Worm (Caenorhabditis elegans): ENCODE results near the gene acbp-3.

The acbp-3 gene

DNA sequence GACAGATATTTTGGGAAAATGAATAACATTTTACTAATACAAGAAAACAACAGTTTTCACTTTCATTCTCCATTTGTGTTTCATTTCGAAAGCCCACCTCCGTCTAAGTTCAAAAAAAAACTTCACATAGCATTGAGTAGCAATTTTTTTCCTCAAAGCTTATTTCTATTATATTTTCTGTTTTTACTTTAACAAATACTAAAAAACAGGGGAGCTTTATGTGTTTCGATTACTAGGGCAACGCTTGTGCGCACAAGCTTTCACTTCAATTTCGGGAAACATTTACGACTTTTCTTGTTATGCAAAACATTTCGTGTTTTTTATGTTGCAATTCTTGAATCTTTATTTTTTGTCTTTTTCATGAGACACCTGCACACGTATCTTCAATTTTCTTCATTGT, 17.2 kb upstream of the acbp-3 start, which contains the start of gene T21E8.5:
Gene T21E8.5, plus strand, starts transcription at position 301 of the 400 bp plus-strand sequence.
- no peak for TF ChIP-seq nhr-85 (tag)
- TF ChIP-seq rnt-1 (tag; optimal IDR thresholded peaks at IDR 0.05): no peak
- TF ChIP-seq nhr-76 (tag; optimal IDR thresholded peaks at IDR 0.05): no peak
- TF ChIP-seq lir-3 (tag; optimal IDR thresholded peaks at IDR 0.05; ENCODE audit: poor library complexity): no peak
- TF ChIP-seq hlh-17 (GFP tag; optimal IDR thresholded peaks at IDR 0.05; ENCODE audit: borderline replicate concordance): no peak
- no peak for TF ChIP-seq vab-15 (tag; optimal IDR thresholded peaks at IDR 0.05)
- TF ChIP-seq dsc-1 (tag; optimal IDR thresholded peaks at IDR 0.05): no peak
- no peak for TF ChIP-seq nhr-71 (tag; optimal IDR thresholded peaks at IDR 0.05)
- no peak for TF ChIP-seq ceh-90 (tag; optimal IDR thresholded peaks at IDR 0.05)
- TF ChIP-seq egl-27 (tag; optimal IDR thresholded peaks at IDR 0.05): no peak
- TF ChIP-seq nhr-84 (tag; optimal IDR thresholded peaks at IDR 0.05): no peak
- TF ChIP-seq aly-2 (tag; optimal IDR thresholded peaks at IDR 0.05): no peak
- no peak for TF ChIP-seq xbp-1 (tag; optimal IDR thresholded peaks at IDR 0.05)
- no peak for TF ChIP-seq fkh-4 (tag; optimal IDR thresholded peaks at IDR 0.05; ENCODE audit: borderline replicate concordance)
- no peak for TF ChIP-seq lin-35 (GFP tag; optimal IDR thresholded peaks at IDR 0.05)
- no peak for TF ChIP-seq nhr-11 (tag; optimal IDR thresholded peaks at IDR 0.05)
- no peak for TF ChIP-seq ceh-88 (GFP tag; IDR thresholded peaks at IDR 0.05)
- no peak for TF ChIP-seq hpl-2 (GFP tag; optimal IDR thresholded peaks at IDR 0.05)
- TF ChIP-seq swsn-7 (tag; optimal IDR thresholded peaks at IDR 0.05): no peak

DNA sequence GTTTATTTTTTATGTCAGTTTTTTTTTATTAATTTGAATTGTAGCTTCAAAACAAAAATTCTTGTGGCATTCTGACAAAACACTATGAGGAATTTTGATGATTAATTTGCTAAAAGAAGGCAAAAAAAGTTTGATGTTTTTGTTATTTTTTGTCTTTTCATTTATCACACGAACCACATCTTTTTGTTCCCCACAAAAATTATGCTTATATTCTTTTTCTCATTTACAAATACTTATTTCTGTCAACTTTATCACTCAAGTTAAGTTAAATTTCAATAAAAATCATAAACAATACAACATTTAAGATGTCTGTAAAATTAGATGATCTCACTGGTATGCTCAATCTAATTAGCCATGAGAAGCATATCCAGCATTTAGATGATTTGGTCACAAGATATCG, 14.9 kb upstream of the acbp-3 start, which contains the start of gene F47B10.6:
Gene F47B10.6, plus strand, starts transcription at position 301 of the 400 bp plus-strand sequence.
- no peak for TF ChIP-seq nhr-19 (GFP tag; conservative IDR thresholded peaks at IDR 0.05)
- no peak for TF ChIP-seq pag-3 (tag; optimal IDR thresholded peaks at IDR 0.05; ENCODE audit: borderline replicate concordance, insufficient read depth)
- TF ChIP-seq elt-2 (tag; optimal IDR thresholded peaks at IDR 0.05): no peak
- no peak for TF ChIP-seq zip-4 (GFP tag; optimal IDR thresholded peaks at IDR 0.05)
- no peak for TF ChIP-seq ceh-82 (tag; optimal IDR thresholded peaks at IDR 0.05)
- TF ChIP-seq xbp-1 (tag; optimal IDR thresholded peaks at IDR 0.05): no peak
- no peak for TF ChIP-seq F16B12.6 (tag; optimal IDR thresholded peaks at IDR 0.05)
- TF ChIP-seq unc-86 (tag; optimal IDR thresholded peaks at IDR 0.05): no peak
- TF ChIP-seq ceh-63 (GFP tag; optimal IDR thresholded peaks at IDR 0.05): no peak

DNA sequence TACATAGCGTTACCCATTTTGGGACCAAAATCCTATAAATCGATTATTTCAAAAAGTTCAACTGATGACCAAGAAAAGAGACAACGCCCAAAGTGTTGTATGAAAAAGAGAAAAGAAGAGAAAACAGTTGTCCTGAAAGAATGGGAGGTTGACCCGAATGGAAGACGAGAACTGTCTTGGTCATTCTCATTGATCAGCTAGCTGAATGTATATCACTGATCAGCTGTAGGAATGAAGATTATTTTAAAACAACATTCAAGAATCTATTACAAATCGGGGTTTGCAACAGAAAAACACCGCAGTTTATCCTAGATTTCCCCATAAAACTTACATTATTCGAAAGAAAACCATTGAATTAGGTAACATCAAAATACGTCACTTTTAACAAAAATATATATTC, 12.6 kb upstream of the acbp-3 start, which contains the start of gene F47B10.5:
Gene F47B10.5, minus strand, starts transcription at position 101 of the 400 bp plus-strand sequence.
- TF ChIP-seq dpl-1 (GFP tag; optimal IDR thresholded peaks at IDR 0.05) (no peak), F16B12.6 (tag; optimal IDR thresholded peaks at IDR 0.05) (no peak), unc-86 (tag; optimal IDR thresholded peaks at IDR 0.05) (no peak), blmp-1 (tag; optimal IDR thresholded peaks at IDR 0.05) (peak; percentile 69)

DNA sequence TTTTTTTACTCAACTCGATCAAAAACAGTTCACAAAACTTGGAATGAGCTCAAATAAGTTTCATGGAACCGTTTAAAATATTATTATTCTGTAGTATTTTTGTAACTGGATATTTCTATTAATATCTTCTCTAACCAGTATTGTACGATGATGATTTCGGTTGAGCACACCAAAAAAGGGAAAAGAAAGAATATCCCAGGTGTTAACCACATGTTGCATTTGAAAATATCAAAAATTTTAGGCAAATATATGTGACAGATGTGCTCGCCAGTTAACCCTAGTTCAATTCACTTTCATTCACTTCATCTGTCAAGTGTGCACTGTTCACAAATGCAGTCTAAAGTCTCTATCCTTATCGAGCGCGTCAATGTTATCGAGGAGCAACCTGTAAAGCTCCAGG, 12.1 kb upstream of the acbp-3 start, which contains the start of gene F47B10.4:
Gene F47B10.4, plus strand, starts transcription at position 301 of the 400 bp plus-strand sequence.
- TF ChIP-seq F16B12.6 (tag; optimal IDR thresholded peaks at IDR 0.05): no peak
- no peak for TF ChIP-seq sptf-1 (tag; optimal IDR thresholded peaks at IDR 0.05)
- TF ChIP-seq ceh-82 (tag; optimal IDR thresholded peaks at IDR 0.05): no peak
- no peak for TF ChIP-seq fos-1 (tag; optimal IDR thresholded peaks at IDR 0.05)
- no peak for TF ChIP-seq xbp-1 (tag; optimal IDR thresholded peaks at IDR 0.05)
- no peak for TF ChIP-seq isw-1 (GFP tag; IDR thresholded peaks at IDR 0.05)
- TF ChIP-seq fkh-10 (GFP tag; optimal IDR thresholded peaks at IDR 0.05): no peak
- TF ChIP-seq efl-1 (optimal IDR thresholded peaks at IDR 0.05): no peak
- no peak for TF ChIP-seq efl-1 (GFP tag; optimal IDR thresholded peaks at IDR 0.05 in 1 of 2)
- no peak for TF ChIP-seq nhr-11 (tag; optimal IDR thresholded peaks at IDR 0.05)
- TF ChIP-seq ceh-88 (GFP tag; IDR thresholded peaks at IDR 0.05): no peak
- TF ChIP-seq ztf-4 (tag; optimal IDR thresholded peaks at IDR 0.05): no peak
- no peak for TF ChIP-seq unc-86 (tag; optimal IDR thresholded peaks at IDR 0.05)
- TF ChIP-seq nhr-20 (tag; optimal IDR thresholded peaks at IDR 0.05): no peak
- no peak for TF ChIP-seq nhr-19 (GFP tag; conservative IDR thresholded peaks at IDR 0.05)
- no peak for TF ChIP-seq lir-3 (tag; optimal IDR thresholded peaks at IDR 0.05; ENCODE audit: poor library complexity)
- TF ChIP-seq ceh-90 (tag; optimal IDR thresholded peaks at IDR 0.05): no peak
- TF ChIP-seq swsn-7 (tag; optimal IDR thresholded peaks at IDR 0.05): no peak
- no peak for TF ChIP-seq hpl-2 (GFP tag; optimal IDR thresholded peaks at IDR 0.05)
- no peak for TF ChIP-seq fkh-8 (tag; optimal IDR thresholded peaks at IDR 0.05)
